Worm (Caenorhabditis elegans) whole organism, L3 larva: Measurements from ENCODE around the gene ZK177.12.

Experiments used
- ama-1 ChIP-seq: fragments of 150-350 bp; optimal IDR thresholded peaks from 2 replicates; lab custom pipeline; 2018
- egl-27 ChIP-seq: sonication (generic microtip); optimal IDR thresholded peaks from 4 replicates; lab custom pipeline; 2017; ENCODE audit warnings: missing biosample characterization, missing genetic modification reagents, missing genetic modification characterization
- elt-1 ChIP-seq: fragments of 150-350 bp; optimal IDR thresholded peaks from 2 replicates; lab custom pipeline; 2014; ENCODE audit warnings: missing biosample characterization, missing genetic modification characterization
- elt-3 ChIP-seq, 3 experiments: fragments of 150-350 bp in 1 of 3; sonication (generic microtip) in 2 of 3; optimal IDR thresholded peaks; 2 replicates in 2 of 3; 4 replicates in 1 of 3; lab custom pipeline; 2014 to 2017; ENCODE audit warnings: missing biosample characterization in 3 of 3, missing genetic modification characterization in 3 of 3
- fkh-10 ChIP-seq: sonication (generic microtip); optimal IDR thresholded peaks from 2 replicates; lab custom pipeline; 2017; ENCODE audit warnings: missing biosample characterization, missing genetic modification reagents, missing genetic modification characterization
- nfya-1 ChIP-seq: sonication (generic microtip); optimal IDR thresholded peaks from 2 replicates; lab custom pipeline; 2017; ENCODE audit warnings: missing genetic modification characterization, mild to moderate bottlenecking, missing compliant biosample characterization, antibody characterized with exemption, moderate library complexity; ENCODE audit not compliant: insufficient read depth
- nhr-12 ChIP-seq: fragments of 150-350 bp; optimal IDR thresholded peaks from 2 replicates; lab custom pipeline; 2014; ENCODE audit warnings: missing biosample characterization, missing genetic modification characterization
- pha-4 ChIP-seq: fragments of 150-350 bp; optimal IDR thresholded peaks from 2 replicates; lab custom pipeline; 2014; ENCODE audit warnings: missing biosample characterization, missing genetic modification reagents, missing genetic modification characterization
- zag-1 ChIP-seq: fragments of 150-350 bp; optimal IDR thresholded peaks from 2 replicates; lab custom pipeline; 2014; ENCODE audit warnings: missing biosample characterization, missing genetic modification characterization
- ztf-11 ChIP-seq: fragments of 150-350 bp; optimal IDR thresholded peaks from 2 replicates; lab custom pipeline; 2014; ENCODE audit warnings: missing biosample characterization, missing genetic modification characterization

DNA sequence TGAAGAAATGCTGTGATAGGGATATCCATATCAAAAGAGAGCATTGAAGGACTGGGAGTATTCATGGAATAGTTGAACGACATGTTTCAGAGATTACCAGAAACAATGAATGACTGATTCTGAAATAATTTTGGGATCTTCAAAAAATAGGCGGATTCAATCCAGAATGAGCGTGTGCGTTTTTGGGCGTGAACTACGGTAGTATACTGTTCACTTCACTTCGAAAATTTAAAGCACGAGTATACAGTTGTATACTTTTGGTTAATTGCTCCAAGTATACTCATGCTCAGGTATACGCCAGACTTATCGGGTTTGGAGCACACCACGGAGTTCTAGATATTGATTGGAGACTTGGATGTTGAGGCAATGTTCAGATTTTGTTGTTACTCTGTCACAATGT lies 3.8 kb downstream of the ZK177.12 start, which contains the start of gene tbx-35:
- TF ChIP-seq elt-1 (tag; lab: Kevin White, UChicago) = no peak
- no peak for TF ChIP-seq pha-4
- TF ChIP-seq fkh-10 (GFP tag; lab: Kevin White, UChicago) = no peak
- TF ChIP-seq ama-1 (lab: Kevin White, UChicago) = no peak
- TF ChIP-seq nhr-12 (tag; lab: Kevin White, UChicago) = no peak
- TF ChIP-seq zag-1 (tag; lab: Kevin White, UChicago) = no peak
- no peak for TF ChIP-seq elt-3 (tag; optimal IDR thresholded peaks at IDR 0.05; lab: Kevin White, UChicago)
- no peak for TF ChIP-seq egl-27 (tag; lab: Kevin White, UChicago)
- TF ChIP-seq nfya-1 (tag; lab: Kevin White, UChicago) = no peak
- TF ChIP-seq ztf-11 = no peak
